Worm (Caenorhabditis elegans): ENCODE results near the gene swt-3.

The swt-3 gene

ce11 chrIV:10780583-10780982, at the start of gene swt-3:
swt-3 (minus strand) TSS chrIV:10780683.
- TF ChIP-seq blmp-1 (tag; optimal IDR thresholded peaks at IDR 0.05; ENCODE audit: insufficient read depth) = no peak
- no peak for TF ChIP-seq aly-2 (tag; optimal IDR thresholded peaks at IDR 0.05)
- no peak for TF ChIP-seq nhr-77 (tag; optimal IDR thresholded peaks at IDR 0.05)
- no peak for TF ChIP-seq unc-39 (tag; optimal IDR thresholded peaks at IDR 0.05)
- no peak for TF ChIP-seq ztf-4 (tag; optimal IDR thresholded peaks at IDR 0.05)
- TF ChIP-seq Y55F3AM.14 (GFP tag; optimal IDR thresholded peaks at IDR 0.05) = no peak
- no peak for TF ChIP-seq F13H6.1 (tag; optimal IDR thresholded peaks at IDR 0.05)

- TF ChIP-seq mdl-1 (tag; optimal IDR thresholded peaks at IDR 0.05) (no peak), lin-11 (tag; optimal IDR thresholded peaks at IDR 0.05) (no peak), nhr-23 (tag; optimal IDR thresholded peaks at IDR 0.05) (no peak), lin-13 (GFP tag; optimal IDR thresholded peaks at IDR 0.05) (no peak), zag-1 (tag; optimal IDR thresholded peaks at IDR 0.05) (no peak), ztf-4 (tag; optimal IDR thresholded peaks at IDR 0.05) (no peak), R02D3.7 (tag; optimal IDR thresholded peaks at IDR 0.05) (no peak), ztf-1 (GFP tag; conservative IDR thresholded peaks at IDR 0.05) (no peak), fos-1 (tag; optimal IDR thresholded peaks at IDR 0.05) (no peak), nhr-237 (tag; optimal IDR thresholded peaks at IDR 0.05) (no peak), snpc-4 (tag; optimal IDR thresholded peaks at IDR 0.05) (no peak), sma-9 (GFP tag; optimal IDR thresholded peaks at IDR 0.05) (no peak), sma-9 (tag; optimal IDR thresholded peaks at IDR 0.05) (no peak), nhr-12 (tag; optimal IDR thresholded peaks at IDR 0.05) (no peak), F13H6.1 (tag; optimal IDR thresholded peaks at IDR 0.05) (no peak), lsy-2 (tag; optimal IDR thresholded peaks at IDR 0.05) (no peak)
Measured at ce11 chrIV:10828049-10828448, 47.6 kb upstream of the swt-3 start, which contains the start of gene npax-3. npax-3 (minus strand) TSS chrIV:10828149.

- peak; percentile 9 for TF ChIP-seq nhr-129 (tag; optimal IDR thresholded peaks at IDR 0.05)
- no peak for TF ChIP-seq nhr-77 (tag; optimal IDR thresholded peaks at IDR 0.05)
Measured at ce11 chrIV:10826029-10826428, 45.5 kb upstream of the swt-3 start.

- TF ChIP-seq aly-2 (tag; optimal IDR thresholded peaks at IDR 0.05) = no peak
- TF ChIP-seq lin-11 (tag; optimal IDR thresholded peaks at IDR 0.05) = no peak
- no peak for TF ChIP-seq lin-13 (GFP tag; optimal IDR thresholded peaks at IDR 0.05)
- TF ChIP-seq lin-39 (tag; optimal IDR thresholded peaks at IDR 0.05) = no peak
- no peak for TF ChIP-seq crh-2 (tag; optimal IDR thresholded peaks at IDR 0.05)
- no peak for TF ChIP-seq sma-9 (GFP tag; optimal IDR thresholded peaks at IDR 0.05)
- no peak for TF ChIP-seq sma-9 (tag; optimal IDR thresholded peaks at IDR 0.05)
- TF ChIP-seq dmd-4 (tag; optimal IDR thresholded peaks at IDR 0.05) = no peak
- TF ChIP-seq sma-3 (GFP tag; optimal IDR thresholded peaks at IDR 0.05) = no peak
- no peak for TF ChIP-seq ztf-4 (tag; optimal IDR thresholded peaks at IDR 0.05)
- no peak for TF ChIP-seq gmeb-1 (tag; optimal IDR thresholded peaks at IDR 0.05)
- TF ChIP-seq F13H6.1 (tag; optimal IDR thresholded peaks at IDR 0.05) = no peak
- TF ChIP-seq mbf-1 (tag; optimal IDR thresholded peaks at IDR 0.05) = no peak
- TF ChIP-seq skn-1 (tag; optimal IDR thresholded peaks at IDR 0.05) = no peak
- no peak for TF ChIP-seq mdl-1 (tag; optimal IDR thresholded peaks at IDR 0.05)
- TF ChIP-seq nhr-21 (tag; optimal IDR thresholded peaks at IDR 0.05) = no peak
- no peak for TF ChIP-seq snpc-4 (tag; optimal IDR thresholded peaks at IDR 0.05)
- TF ChIP-seq nhr-129 (tag; optimal IDR thresholded peaks at IDR 0.05) = no peak
Measured at ce11 chrIV:10825383-10825782, 44.9 kb upstream of the swt-3 start.

- TF ChIP-seq lin-11 (tag; optimal IDR thresholded peaks at IDR 0.05) = peak; percentile 46
- peak; percentile 97 for TF ChIP-seq Y55F3AM.14 (GFP tag; optimal IDR thresholded peaks at IDR 0.05)
- peak; percentile 85 for TF ChIP-seq zag-1 (tag; optimal IDR thresholded peaks at IDR 0.05)
- no peak for TF ChIP-seq unc-62 (GFP tag; optimal IDR thresholded peaks at IDR 0.05)
- peak; percentile 58 for TF ChIP-seq sma-3 (GFP tag; optimal IDR thresholded peaks at IDR 0.05)
- TF ChIP-seq snpc-4 (tag; optimal IDR thresholded peaks at IDR 0.05) = peak; percentile 55
- peak; percentile 80 for TF ChIP-seq lin-39 (tag; optimal IDR thresholded peaks at IDR 0.05)
- TF ChIP-seq skn-1 (tag; optimal IDR thresholded peaks at IDR 0.05) = peak; percentile 25
- TF ChIP-seq nhr-77 (tag; optimal IDR thresholded peaks at IDR 0.05) = no peak
- TF ChIP-seq unc-55 (GFP tag; optimal IDR thresholded peaks at IDR 0.05) = peak; percentile 92
- no peak for TF ChIP-seq ztf-1 (GFP tag; conservative IDR thresholded peaks at IDR 0.05)
- no peak for TF ChIP-seq nhr-12 (tag; optimal IDR thresholded peaks at IDR 0.05)
- TF ChIP-seq elt-1 (tag; optimal IDR thresholded peaks at IDR 0.05) = no peak
- peak; percentile 95 for TF ChIP-seq nhr-6 (tag; optimal IDR thresholded peaks at IDR 0.05)
- TF ChIP-seq mab-5 (tag; optimal IDR thresholded peaks at IDR 0.05) = peak; percentile 80
- no peak for TF ChIP-seq nhr-237 (tag; optimal IDR thresholded peaks at IDR 0.05)
- peak; percentile 70 for TF ChIP-seq gmeb-1 (tag; optimal IDR thresholded peaks at IDR 0.05)
- TF ChIP-seq egl-27 (tag; optimal IDR thresholded peaks at IDR 0.05) = peak; percentile 72
- TF ChIP-seq lin-13 (GFP tag; optimal IDR thresholded peaks at IDR 0.05) = peak; percentile 81
- no peak for TF ChIP-seq dmd-4 (tag; optimal IDR thresholded peaks at IDR 0.05)
- peak; percentile 96 for TF ChIP-seq blmp-1 (tag; optimal IDR thresholded peaks at IDR 0.05; ENCODE audit: insufficient read depth)
- TF ChIP-seq ztf-11 (tag; optimal IDR thresholded peaks at IDR 0.05) = no peak
- TF ChIP-seq ama-1 (optimal IDR thresholded peaks at IDR 0.05) = peak; percentile 78
- TF ChIP-seq F13H6.1 (tag; optimal IDR thresholded peaks at IDR 0.05) = peak; percentile 97
- peak; percentile 93 for TF ChIP-seq C34F6.9 (tag; optimal IDR thresholded peaks at IDR 0.05)
- no peak for TF ChIP-seq alr-1 (tag; optimal IDR thresholded peaks at IDR 0.05)
- TF ChIP-seq ceh-82 (tag; optimal IDR thresholded peaks at IDR 0.05) = peak; percentile 7
- TF ChIP-seq ceh-16 (tag; optimal IDR thresholded peaks at IDR 0.05) = peak; percentile 65
- no peak for TF ChIP-seq mbf-1 (tag; optimal IDR thresholded peaks at IDR 0.05)
- peak; percentile 93 for TF ChIP-seq ztf-4 (tag; optimal IDR thresholded peaks at IDR 0.05)
Measured at ce11 chrIV:10821672-10822304, 41.3 kb upstream of the swt-3 start.

All from whole organism, L2 larva.